Fruit fly (Drosophila melanogaster) whole organism, embryonic: ENCODE data around the gene CG15528.

Experiments
- CG17612 ChIP-seq: fragments of 200-800 bp; sonication (Bioruptor generic); IDR thresholded peaks from 2 replicates; pipeline ENCODE4 v1.3.6; 2022; ENCODE audit warnings: missing biosample characterization, missing genetic modification characterization
- aop ChIP-seq: fragments of 200-800 bp; sonication (Bioruptor generic); IDR thresholded peaks from 2 replicates; pipeline ENCODE4 v1.3.6; 2022; ENCODE audit warnings: missing biosample characterization, missing genetic modification characterization
- lbe ChIP-seq: fragments of 200-800 bp; sonication (Bioruptor generic); optimal IDR thresholded peaks from 2 replicates; lab custom pipeline; 2016; ENCODE audit warnings: missing biosample characterization, mild to moderate bottlenecking, missing genetic modification characterization

dm6 chr3R:30021009-30021408, 30.9 kb downstream of the CG15528 start:
- TF ChIP-seq CG17612 (GFP tag; lab: Robert Waterston, UW) (no peak), aop (GFP tag; lab: Robert Waterston, UW) (no peak), lbe (GFP tag; lab: Kevin White, UChicago) (no peak)
